Worm (Caenorhabditis elegans): ENCODE data around the gene set-8.

ce11 chrX:13481704-13482103, 35.2 kb downstream of the set-8 start, which contains the start of gene srd-50:
- TF ChIP-seq ama-1 (optimal IDR thresholded peaks at IDR 0.05) (no peak), ama-1 (GFP tag; optimal IDR thresholded peaks at IDR 0.05) (no peak), ets-4 (GFP tag; optimal IDR thresholded peaks at IDR 0.05) (no peak), hsf-1 (GFP tag; IDR thresholded peaks at IDR 0.05) (no peak), efl-1 (GFP tag; optimal IDR thresholded peaks at IDR 0.05) (no peak)
